Worm (Caenorhabditis elegans) whole organism, midembryonic: ENCODE results near the gene nhr-190.

Experiments used
- ref-1 ChIP-seq: fragments of 200-800 bp; sonication (Bioruptor generic); conservative IDR thresholded peaks from 2 replicates; pipeline ENCODE4 v1.3.6; 2022; ENCODE audit warnings: missing genetic modification reagents, missing genetic modification characterization, missing compliant biosample characterization
- tab-1 ChIP-seq: fragments of 200-800 bp; sonication (Bioruptor generic); IDR thresholded peaks from 2 replicates; pipeline ENCODE4 v1.3.6; 2022; ENCODE audit warnings: missing genetic modification characterization, missing compliant biosample characterization
- ztf-29 ChIP-seq: fragments of 200-800 bp; sonication (Bioruptor generic); IDR thresholded peaks from 2 replicates; pipeline ENCODE4 v1.3.6; 2022; ENCODE audit warnings: missing genetic modification reagents, missing genetic modification characterization, missing compliant biosample characterization

DNA sequence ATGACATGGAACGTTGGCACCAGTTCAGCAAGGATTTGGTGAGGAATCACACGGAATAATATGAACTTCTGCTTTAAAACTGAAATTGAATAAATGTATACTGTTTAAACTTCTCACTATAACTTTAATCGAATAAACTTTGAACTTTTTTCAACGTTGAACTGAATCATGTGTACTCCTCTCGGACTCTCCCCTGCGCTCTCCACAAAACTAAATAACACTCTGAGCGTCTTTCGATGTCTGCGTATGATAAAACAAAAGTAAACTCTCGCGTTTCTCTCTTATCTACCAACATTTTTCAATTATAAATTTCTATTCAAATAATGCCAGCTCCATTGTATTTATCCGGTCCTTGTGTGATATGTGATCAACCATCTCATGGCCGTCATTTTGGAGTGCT lies 10.9 kb downstream of the nhr-190 start:
- TF ChIP-seq ref-1 (GFP tag; lab: Robert Waterston, UW), result no peak
- TF ChIP-seq ztf-29 (GFP tag; lab: Robert Waterston, UW), result no peak
- TF ChIP-seq tab-1, result no peak
